Worm (Caenorhabditis elegans) whole organism, L1 larva: ENCODE results near the gene W03C9.6.

Experiments
- aly-2 ChIP-seq: fragments of 150-350 bp; optimal IDR thresholded peaks from 2 replicates; lab custom pipeline; 2014; ENCODE audit warnings: missing biosample characterization, missing genetic modification characterization
- blmp-1 ChIP-seq: fragments of 150-350 bp; optimal IDR thresholded peaks from 2 replicates; lab custom pipeline; 2014; ENCODE audit warnings: missing biosample characterization, missing genetic modification characterization
- ceh-82 ChIP-seq, 3 experiments: fragments of 150-350 bp in 1 of 3; sonication (generic microtip) in 2 of 3; optimal IDR thresholded peaks; 2 replicates each; lab custom pipeline; 2014 to 2017; ENCODE audit warnings: missing biosample characterization in 3 of 3, missing genetic modification characterization in 3 of 3
- dpl-1 ChIP-seq, 3 experiments: fragments of 150-350 bp in 2 of 3; sonication (generic microtip) in 1 of 3; optimal IDR thresholded peaks; 2 replicates each; lab custom pipeline; 2014 to 2017; ENCODE audit warnings: missing biosample characterization in 3 of 3, missing genetic modification characterization in 3 of 3, missing genetic modification reagents in 3 of 3
- fos-1 ChIP-seq: fragments of 150-350 bp; optimal IDR thresholded peaks from 2 replicates; lab custom pipeline; 2014; ENCODE audit warnings: missing biosample characterization, missing genetic modification characterization
- lin-35 ChIP-seq, 2 experiments: fragments of 150-350 bp; optimal IDR thresholded peaks; 2 replicates each; lab custom pipeline; 2014; ENCODE audit warnings: missing biosample characterization in 2 of 2, missing genetic modification characterization in 2 of 2, missing genetic modification reagents in 2 of 2
- nhr-19 ChIP-seq: fragments of 200-800 bp; sonication (Bioruptor generic); conservative IDR thresholded peaks from 2 replicates; pipeline ENCODE4 v1.3.6; 2022; ENCODE audit warnings: missing genetic modification characterization, missing compliant biosample characterization
- nhr-28 ChIP-seq: fragments of 150-350 bp; optimal IDR thresholded peaks from 2 replicates; lab custom pipeline; 2014; ENCODE audit warnings: missing biosample characterization, missing genetic modification characterization
- nhr-76 ChIP-seq: sonication (generic microtip); optimal IDR thresholded peaks from 2 replicates; lab custom pipeline; 2017; ENCODE audit warnings: missing biosample characterization, missing genetic modification characterization
- snpc-4 ChIP-seq: fragments of 150-350 bp; optimal IDR thresholded peaks from 2 replicates; lab custom pipeline; 2014; ENCODE audit warnings: missing biosample characterization, missing genetic modification characterization
- swsn-7 ChIP-seq: sonication (generic microtip); optimal IDR thresholded peaks from 2 replicates; lab custom pipeline; 2016; ENCODE audit warnings: missing genetic modification characterization, missing compliant biosample characterization
- unc-86 ChIP-seq: sonication (generic microtip); optimal IDR thresholded peaks from 2 replicates; lab custom pipeline; 2016; ENCODE audit warnings: missing genetic modification characterization, missing compliant biosample characterization
- ztf-11 ChIP-seq, 2 experiments: sonication (generic microtip); optimal IDR thresholded peaks; 2 replicates each; lab custom pipeline; 2016 to 2017; ENCODE audit warnings: missing genetic modification characterization in 2 of 2, missing biosample characterization in 1 of 2, missing compliant biosample characterization in 1 of 2

DNA sequence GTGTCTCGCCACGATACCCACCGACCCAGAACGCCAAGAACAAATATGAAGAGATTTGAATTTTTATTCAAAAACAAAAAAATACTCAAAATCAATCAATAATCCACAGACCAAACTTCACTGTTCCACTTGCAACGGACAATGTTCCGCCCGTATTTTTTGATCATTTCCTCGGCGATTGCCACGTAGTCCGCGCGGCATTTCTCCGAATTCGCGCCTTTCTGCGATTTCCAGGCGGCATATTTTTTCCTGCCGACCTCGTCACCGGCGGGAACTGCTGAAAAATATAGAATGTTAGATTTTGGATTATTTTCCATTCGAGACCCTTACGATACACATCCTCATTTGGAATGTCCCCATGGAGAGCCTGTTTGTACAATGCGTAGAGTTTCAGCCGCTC lies 18.0 kb downstream of the W03C9.6 start:
- no peak for TF ChIP-seq unc-86 (tag; lab: Kevin White, UChicago)
- TF ChIP-seq fos-1 (tag; lab: Kevin White, UChicago), result no peak
- TF ChIP-seq nhr-76 (tag; lab: Kevin White, UChicago), result no peak
- TF ChIP-seq blmp-1 (tag; lab: Kevin White, UChicago), result no peak
- TF ChIP-seq ceh-82 (tag; optimal IDR thresholded peaks at IDR 0.05; lab: Kevin White, UChicago), result no peak
- TF ChIP-seq swsn-7, result no peak
- no peak for TF ChIP-seq aly-2
- TF ChIP-seq nhr-19 (GFP tag; lab: Robert Waterston, UW), result no peak
- TF ChIP-seq nhr-28 (tag; lab: Kevin White, UChicago), result no peak
- no peak for TF ChIP-seq lin-35 (GFP tag; optimal IDR thresholded peaks at IDR 0.05; lab: Kevin White, UChicago)
- no peak for TF ChIP-seq dpl-1 (GFP tag; optimal IDR thresholded peaks at IDR 0.05; lab: Kevin White, UChicago)
- no peak for TF ChIP-seq ztf-11 (tag; optimal IDR thresholded peaks at IDR 0.05; lab: Kevin White, UChicago)
- TF ChIP-seq snpc-4 (tag; lab: Kevin White, UChicago), result no peak
